Worm (Caenorhabditis elegans) whole organism, early embryonic: ENCODE data around the gene epg-6.

ENCODE experiments used
- B0310.2 ChIP-seq: sonication (generic microtip); optimal IDR thresholded peaks from 2 replicates; lab custom pipeline; 2016; ENCODE audit warnings: mild to moderate bottlenecking, missing genetic modification characterization, missing compliant biosample characterization
- ama-1 ChIP-seq: fragments of 150-350 bp; optimal IDR thresholded peaks from 2 replicates; lab custom pipeline; 2014
- flt-1 ChIP-seq: fragments of 200-800 bp; sonication (Bioruptor generic); IDR thresholded peaks from 2 replicates; pipeline ENCODE4 v1.3.6; 2022; ENCODE audit warnings: missing genetic modification characterization, missing compliant biosample characterization
- hmg-4 ChIP-seq: fragments of 200-800 bp; sonication (Bioruptor generic); optimal IDR thresholded peaks from 2 replicates; lab custom pipeline; 2018; ENCODE audit warnings: mild to moderate bottlenecking, missing genetic modification characterization, missing compliant biosample characterization
- hnd-1 ChIP-seq: sonication (generic microtip); optimal IDR thresholded peaks from 2 replicates; lab custom pipeline; 2016; ENCODE audit warnings: missing genetic modification characterization, missing compliant biosample characterization
- pes-1 ChIP-seq: fragments of 200-800 bp; sonication (Bioruptor generic); IDR thresholded peaks from 2 replicates; pipeline ENCODE4 v1.3.6; 2022; ENCODE audit warnings: missing genetic modification reagents, missing genetic modification characterization, missing compliant biosample characterization
- tbx-37 ChIP-seq: fragments of 200-800 bp; sonication (Bioruptor generic); conservative IDR thresholded peaks from 2 replicates; pipeline ENCODE4 v1.3.6; 2022; ENCODE audit warnings: missing genetic modification reagents, missing genetic modification characterization, missing compliant biosample characterization

DNA sequence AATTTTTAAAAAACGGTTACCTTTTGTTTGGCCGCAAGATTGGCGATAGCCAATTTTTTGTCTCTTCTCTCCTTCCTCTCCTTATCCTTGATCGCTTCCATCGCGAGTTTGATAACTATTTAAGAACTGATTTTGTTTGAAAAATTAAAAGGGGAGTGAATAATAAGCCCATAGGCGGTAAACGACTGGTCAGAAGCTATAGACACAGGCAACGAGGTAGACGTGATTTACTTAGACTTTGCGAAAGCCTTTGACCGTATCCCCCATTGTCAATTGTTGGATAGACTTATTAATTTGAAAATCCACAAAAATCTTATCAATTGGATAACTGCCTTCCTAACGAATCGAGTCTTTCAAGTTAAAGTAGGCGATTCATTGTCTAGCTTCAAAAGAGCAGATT lies 13.7 kb downstream of the epg-6 start, which contains the start of gene Y45F3A.5:
- TF ChIP-seq tbx-37 (GFP tag; lab: Robert Waterston, UW) = no peak
- no peak for TF ChIP-seq B0310.2 (tag; lab: Kevin White, UChicago)
- no peak for TF ChIP-seq pes-1 (GFP tag; lab: Robert Waterston, UW)
- no peak for TF ChIP-seq hmg-4 (GFP tag; lab: Kevin White, UChicago)
- no peak for TF ChIP-seq ama-1 (lab: Kevin White, UChicago)
- no peak for TF ChIP-seq flt-1 (GFP tag; lab: Robert Waterston, UW)
- TF ChIP-seq hnd-1 (tag; lab: Kevin White, UChicago) = no peak
